Worm (Caenorhabditis elegans): Measurements from ENCODE around the gene trpp-3.

Gene trpp-3

DNA sequence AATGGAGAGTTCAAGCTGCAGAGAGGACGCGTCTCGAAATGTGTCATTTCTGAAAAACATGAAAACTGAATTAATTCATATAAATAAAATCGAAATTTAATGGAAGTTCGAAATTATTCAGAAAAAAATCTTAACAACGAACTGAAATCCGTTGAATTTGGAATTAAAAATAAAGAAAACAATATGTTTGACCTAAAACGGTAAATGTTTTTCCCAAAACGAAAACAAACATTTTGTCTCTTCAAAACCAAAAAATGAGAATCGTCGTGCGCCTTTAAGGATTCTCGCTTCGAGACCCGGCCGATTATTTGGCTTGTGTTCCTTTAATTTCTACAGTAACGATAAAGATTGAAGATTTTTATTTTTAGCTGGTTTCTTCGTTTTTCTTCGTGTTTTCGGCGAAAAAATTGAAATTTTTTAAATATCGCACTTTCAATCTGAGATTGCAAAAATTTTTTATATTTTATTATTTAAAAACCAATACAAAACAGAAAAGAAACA, 34.1 kb downstream of the trpp-3 start, which contains the start of gene C48B4.7 (continued):
- TF ChIP-seq efl-1 (GFP tag; optimal IDR thresholded peaks at IDR 0.05) (peak; percentile 31), repo-1 (tag; optimal IDR thresholded peaks at IDR 0.05) (no peak)

DNA sequence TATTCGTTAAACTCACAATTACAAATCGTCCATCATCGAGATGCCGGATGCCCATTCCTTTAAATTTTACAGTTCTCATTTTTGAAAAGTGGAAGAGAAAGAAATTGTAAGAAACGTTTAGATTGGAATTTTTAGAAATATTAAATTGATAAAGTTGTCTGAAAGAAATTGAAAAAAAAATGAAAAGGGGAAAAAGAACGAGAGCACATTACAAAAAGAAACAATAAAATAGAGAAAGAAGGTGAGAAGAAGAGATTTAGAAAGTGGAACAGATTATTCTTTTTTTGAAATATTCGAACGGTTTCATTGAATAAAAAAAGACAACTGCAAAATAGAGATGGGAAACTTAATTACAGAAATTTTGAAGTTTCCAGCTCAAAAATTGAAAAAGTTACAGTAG, 35.8 kb downstream of the trpp-3 start, which contains the start of gene C48B4.8:
C48B4.8 (minus strand) TSS at position 101 of the 400 bp plus-strand sequence.
- TF ChIP-seq mcd-1 (GFP tag; IDR thresholded peaks at IDR 0.05) (no peak), F22D6.2 (tag; optimal IDR thresholded peaks at IDR 0.05) (no peak), nhr-90 (tag; optimal IDR thresholded peaks at IDR 0.05) (no peak), aptf-2 (GFP tag; conservative IDR thresholded peaks at IDR 0.05) (no peak), dpl-1 (GFP tag; optimal IDR thresholded peaks at IDR 0.05) (no peak), ekl-4 (GFP tag; IDR thresholded peaks at IDR 0.05) (no peak), T07F8.4 (tag; optimal IDR thresholded peaks at IDR 0.05) (no peak), lsl-1 (GFP tag; optimal IDR thresholded peaks at IDR 0.05) (no peak), B0019.2 (GFP tag; conservative IDR thresholded peaks at IDR 0.05) (no peak), madf-8 (GFP tag; conservative IDR thresholded peaks at IDR 0.05) (no peak), K11D2.4 (GFP tag; IDR thresholded peaks at IDR 0.05) (no peak), tbp1 (GFP tag; optimal IDR thresholded peaks at IDR 0.05) (no peak), nhr-120 (GFP tag; IDR thresholded peaks at IDR 0.05) (no peak), ceh-91 (GFP tag; IDR thresholded peaks at IDR 0.05) (no peak), bed-2 (GFP tag; IDR thresholded peaks at IDR 0.05) (no peak), lin-35 (GFP tag; optimal IDR thresholded peaks at IDR 0.05) (no peak), Y79H2A.3 (GFP tag; conservative IDR thresholded peaks at IDR 0.05) (no peak), ztf-25 (GFP tag; IDR thresholded peaks at IDR 0.05) (no peak), F49E8.2 (tag; optimal IDR thresholded peaks at IDR 0.05; ENCODE audit: insufficient read depth) (no peak), nhr-179 (tag; optimal IDR thresholded peaks at IDR 0.05) (no peak)

DNA sequence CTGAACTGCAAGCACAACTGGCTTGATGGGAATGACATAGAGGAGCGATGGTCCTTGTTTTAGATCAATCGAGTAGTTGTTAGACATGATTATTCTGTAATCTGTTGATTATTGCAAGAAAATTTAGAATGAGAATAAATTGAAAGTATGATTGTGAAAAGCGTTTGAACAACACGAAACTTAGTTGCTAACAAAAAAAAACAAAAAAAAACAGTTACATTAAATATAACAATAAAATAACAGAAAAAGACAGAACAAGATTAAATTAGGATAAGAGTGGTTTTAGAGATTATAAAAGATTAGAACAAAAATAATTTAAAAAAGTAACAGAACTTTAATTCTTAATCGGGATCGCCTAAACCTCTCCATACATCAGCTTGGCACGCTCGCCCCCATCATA, 37.9 kb downstream of the trpp-3 start, which contains the start of gene C48B4.9:
C48B4.9 (minus strand) TSS at position 101 of the 400 bp plus-strand sequence.
- TF ChIP-seq nfyb-1 (GFP tag; IDR thresholded peaks at IDR 0.05) = no peak
- no peak for TF ChIP-seq ama-1 (optimal IDR thresholded peaks at IDR 0.05)
- no peak for TF ChIP-seq ama-1 (GFP tag; optimal IDR thresholded peaks at IDR 0.05)
- TF ChIP-seq hlh-12 (tag; optimal IDR thresholded peaks at IDR 0.05) = no peak
- no peak for TF ChIP-seq bed-1 (GFP tag; IDR thresholded peaks at IDR 0.05)
- no peak for TF ChIP-seq nfya-2 (GFP tag; IDR thresholded peaks at IDR 0.05)
- TF ChIP-seq let-526 (GFP tag; IDR thresholded peaks at IDR 0.05) = no peak
- no peak for TF ChIP-seq hrde-1 (tag; optimal IDR thresholded peaks at IDR 0.05; ENCODE audit: borderline replicate concordance)
- TF ChIP-seq aptf-2 (GFP tag; conservative IDR thresholded peaks at IDR 0.05) = no peak
- TF ChIP-seq ztf-28 (GFP tag; IDR thresholded peaks at IDR 0.05) = no peak
- TF ChIP-seq ztf-25 (GFP tag; IDR thresholded peaks at IDR 0.05) = no peak
- TF ChIP-seq nhr-179 (tag; optimal IDR thresholded peaks at IDR 0.05) = no peak
- TF ChIP-seq B0261.1 (tag; optimal IDR thresholded peaks at IDR 0.05) = no peak
- no peak for TF ChIP-seq ztf-18 (tag; optimal IDR thresholded peaks at IDR 0.05)
- TF ChIP-seq snpc-4 (GFP tag; optimal IDR thresholded peaks at IDR 0.05) = no peak
- TF ChIP-seq snpc-4 (tag; optimal IDR thresholded peaks at IDR 0.05) = no peak
- no peak for TF ChIP-seq Y53F4B.3 (GFP tag; IDR thresholded peaks at IDR 0.05)
- TF ChIP-seq somi-1 (GFP tag; optimal IDR thresholded peaks at IDR 0.05) = no peak

Measured in whole organism, young adult.